Fruit fly (Drosophila melanogaster): ENCODE measurements around the gene RSG7.

The RSG7 gene

dm6 chrX:16808654-16809053 is 35.6 kb downstream of the RSG7 start:
- TF ChIP-seq Sin3A (optimal IDR thresholded peaks at IDR 0.05) (no peak), Myc (optimal IDR thresholded peaks at IDR 0.05) (no peak), insv (optimal IDR thresholded peaks at IDR 0.05) (no peak), ttk (optimal IDR thresholded peaks at IDR 0.05) (no peak), psq (optimal IDR thresholded peaks at IDR 0.05) (no peak), h (optimal IDR thresholded peaks at IDR 0.05) (no peak)

- TF ChIP-seq h (optimal IDR thresholded peaks at IDR 0.05) (no peak), Myc (optimal IDR thresholded peaks at IDR 0.05) (no peak), insv (optimal IDR thresholded peaks at IDR 0.05) (no peak), psq (optimal IDR thresholded peaks at IDR 0.05) (no peak), ttk (optimal IDR thresholded peaks at IDR 0.05) (no peak), Sin3A (optimal IDR thresholded peaks at IDR 0.05) (no peak)
These were observed 38.5 kb downstream of the RSG7 start, which contains the start of gene ppk28 for dm6 chrX:16805768-16806167. Gene ppk28, plus strand, starts transcription at chrX:16806068.

dm6 chrX:16803299-16803698 is 40.9 kb downstream of the RSG7 start, which contains the start of the genes Rai1 and CG13005:
Gene Rai1, minus strand, starts transcription at chrX:16803344.
Gene CG13005, plus strand, starts transcription at chrX:16803650.
- TF ChIP-seq h (optimal IDR thresholded peaks at IDR 0.05): no peak
- TF ChIP-seq psq (optimal IDR thresholded peaks at IDR 0.05): no peak
- no peak for TF ChIP-seq insv (optimal IDR thresholded peaks at IDR 0.05)
- no peak for TF ChIP-seq Sin3A (optimal IDR thresholded peaks at IDR 0.05)
- no peak for TF ChIP-seq ttk (optimal IDR thresholded peaks at IDR 0.05)
- no peak for TF ChIP-seq Myc (optimal IDR thresholded peaks at IDR 0.05)

dm6 chrX:16800530-16801027 is 43.7 kb downstream of the RSG7 start, which contains the start of the genes CG9132 and CG4789:
Gene CG9132, minus strand, starts transcription at chrX:16800710.
Gene CG4789, plus strand, starts transcription at chrX:16800930.
- TF ChIP-seq psq (optimal IDR thresholded peaks at IDR 0.05) (no peak), Myc (optimal IDR thresholded peaks at IDR 0.05) (no peak), h (optimal IDR thresholded peaks at IDR 0.05) (no peak), ttk (optimal IDR thresholded peaks at IDR 0.05) (no peak), Sin3A (optimal IDR thresholded peaks at IDR 0.05) (no peak), insv (optimal IDR thresholded peaks at IDR 0.05) (no peak)

dm6 chrX:16799914-16800313 is 44.3 kb downstream of the RSG7 start:
- TF ChIP-seq Sin3A (optimal IDR thresholded peaks at IDR 0.05): no peak

- TF ChIP-seq Myc (optimal IDR thresholded peaks at IDR 0.05): no peak
- no peak for TF ChIP-seq ttk (optimal IDR thresholded peaks at IDR 0.05)
- TF ChIP-seq Sin3A (optimal IDR thresholded peaks at IDR 0.05): no peak
- TF ChIP-seq psq (optimal IDR thresholded peaks at IDR 0.05): no peak
- TF ChIP-seq h (optimal IDR thresholded peaks at IDR 0.05): no peak
- no peak for TF ChIP-seq insv (optimal IDR thresholded peaks at IDR 0.05)
These were observed 46.1 kb downstream of the RSG7 start for dm6 chrX:16798166-16798565.

- TF ChIP-seq Myc (optimal IDR thresholded peaks at IDR 0.05): no peak
- no peak for TF ChIP-seq Sin3A (optimal IDR thresholded peaks at IDR 0.05)
- TF ChIP-seq psq (optimal IDR thresholded peaks at IDR 0.05): no peak
- no peak for TF ChIP-seq ttk (optimal IDR thresholded peaks at IDR 0.05)
- no peak for TF ChIP-seq insv (optimal IDR thresholded peaks at IDR 0.05)
- TF ChIP-seq h (optimal IDR thresholded peaks at IDR 0.05): no peak
These were observed 51.0 kb downstream of the RSG7 start for dm6 chrX:16793129-16793748.

dm6 chrX:16791920-16792829 is 52.1 kb downstream of the RSG7 start, which contains the start of gene CG4768:
Gene CG4768, plus strand, starts transcription at chrX:16792119.
- TF ChIP-seq psq (optimal IDR thresholded peaks at IDR 0.05): no peak
- TF ChIP-seq Myc (optimal IDR thresholded peaks at IDR 0.05): no peak
- no peak for TF ChIP-seq Sin3A (optimal IDR thresholded peaks at IDR 0.05)
- TF ChIP-seq h (optimal IDR thresholded peaks at IDR 0.05): no peak
- no peak for TF ChIP-seq ttk (optimal IDR thresholded peaks at IDR 0.05)
- no peak for TF ChIP-seq insv (optimal IDR thresholded peaks at IDR 0.05)

dm6 chrX:16791058-16791457 is 53.2 kb downstream of the RSG7 start, which contains the start of gene Rrp45:
Gene Rrp45, minus strand, starts transcription at chrX:16791266.
- no peak for TF ChIP-seq Myc (optimal IDR thresholded peaks at IDR 0.05)
- TF ChIP-seq ttk (optimal IDR thresholded peaks at IDR 0.05): no peak
- TF ChIP-seq insv (optimal IDR thresholded peaks at IDR 0.05): no peak
- TF ChIP-seq Sin3A (optimal IDR thresholded peaks at IDR 0.05): no peak
- no peak for TF ChIP-seq psq (optimal IDR thresholded peaks at IDR 0.05)
- TF ChIP-seq h (optimal IDR thresholded peaks at IDR 0.05): no peak
